Worm (Caenorhabditis elegans): ENCODE data around the gene nmur-2.
A peak's percentile ranks its signal among the peaks of the same experiment; 100 is the strongest.

DNA sequence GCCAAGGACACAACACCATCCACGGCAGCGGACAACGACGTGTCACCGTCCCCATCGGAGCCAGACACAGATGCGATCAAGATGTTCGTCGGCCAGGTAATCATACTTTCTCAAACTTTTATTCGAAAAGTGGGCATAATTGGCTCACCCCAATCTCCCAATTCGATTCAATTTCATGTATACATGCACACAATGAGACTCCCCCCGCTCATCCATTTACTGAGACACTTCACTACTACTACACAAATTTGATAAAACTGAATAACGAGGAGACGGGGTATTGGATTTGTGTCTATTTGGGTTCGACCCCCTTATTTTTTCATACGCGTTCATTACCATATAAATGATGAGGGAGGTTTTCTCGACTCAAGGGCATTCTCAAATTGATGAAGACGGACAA, 38.4 kb upstream of the nmur-2 start:
- TF ChIP-seq swsn-7 (tag; optimal IDR thresholded peaks at IDR 0.05) (no peak), efl-1 (optimal IDR thresholded peaks at IDR 0.05) (no peak), efl-1 (GFP tag; optimal IDR thresholded peaks at IDR 0.05 in 1 of 2) (peak in 1 of 2 experiments; percentile 76), pqm-1 (tag; optimal IDR thresholded peaks at IDR 0.05) (no peak), nhr-12 (tag; optimal IDR thresholded peaks at IDR 0.05) (no peak), nhr-28 (tag; optimal IDR thresholded peaks at IDR 0.05) (no peak), ama-1 (optimal IDR thresholded peaks at IDR 0.05) (no peak), ztf-4 (tag; optimal IDR thresholded peaks at IDR 0.05) (no peak)

All from whole organism, L1 larva.